Fruit fly (Drosophila melanogaster) Kc167 (cell line): ENCODE data around the gene CG43922.

Experiments
- h ChIP-seq: fragments of >200 bp; optimal IDR thresholded peaks from 3 replicates; lab custom pipeline; 2018; ENCODE audit warnings: missing external identifiers
- insv ChIP-seq: fragments of >200 bp; optimal IDR thresholded peaks from 3 replicates; lab custom pipeline; 2018; ENCODE audit warnings: missing external identifiers
- psq ChIP-seq: fragments of >200 bp; optimal IDR thresholded peaks from 2 replicates; lab custom pipeline; 2017; ENCODE audit warnings: missing external identifiers
- ttk ChIP-seq: sonication (Bioruptor generic); optimal IDR thresholded peaks from 2 replicates; lab custom pipeline; 2017; ENCODE audit warnings: missing external identifiers

DNA sequence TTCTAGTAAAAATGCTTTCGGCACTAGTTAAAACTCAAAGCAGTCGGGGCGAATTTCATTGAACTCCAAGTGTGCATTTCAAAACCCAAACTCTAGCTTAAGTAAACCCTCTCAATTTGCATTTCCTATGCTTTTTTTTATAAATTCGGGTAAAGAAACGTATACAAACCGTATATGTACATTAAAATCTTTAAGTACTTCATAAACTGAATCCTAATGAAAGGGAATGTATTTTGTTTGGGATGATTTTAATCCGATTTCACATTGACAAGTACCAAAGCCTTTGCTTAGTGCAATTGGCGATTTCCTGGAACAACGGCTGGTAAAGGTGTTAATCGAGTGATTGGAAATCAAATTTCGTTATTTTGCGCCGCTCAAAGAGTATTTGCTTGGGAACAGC, 32.7 kb upstream of the CG43922 start:
- TF ChIP-seq h (lab: Kevin White, UChicago) (no peak), insv (lab: Kevin White, UChicago) (no peak), psq (lab: Kevin White, UChicago) (no peak), ttk (lab: Kevin White, UChicago) (no peak)
